Worm (Caenorhabditis elegans) whole organism, young adult: ENCODE results near the gene F41G3.3.

Source experiments
- T26A5.8 ChIP-seq: sonication (generic microtip); optimal IDR thresholded peaks from 2 replicates; lab custom pipeline; 2016; ENCODE audit warnings: missing genetic modification characterization, missing compliant biosample characterization
- ama-1 ChIP-seq, 3 experiments: fragments of 150-350 bp in 1 of 3; sonication (generic microtip) in 2 of 3; optimal IDR thresholded peaks; 2 replicates each; lab custom pipeline; 2014 to 2018; ENCODE audit warnings: missing biosample characterization in 2 of 3, missing genetic modification characterization in 2 of 3, missing genetic modification reagents in 2 of 3
- aptf-3 ChIP-seq: fragments of 200-800 bp; sonication (Bioruptor generic); IDR thresholded peaks from 2 replicates; pipeline ENCODE4 v1.3.6; 2022; ENCODE audit warnings: missing genetic modification characterization, missing compliant biosample characterization
- cebp-1 ChIP-seq, 2 experiments: fragments of 200-800 bp in 1 of 2; sonication (Bioruptor generic) in 1 of 2; sonication (generic microtip) in 1 of 2; IDR thresholded peaks in 1 of 2; optimal IDR thresholded peaks in 1 of 2; 2 replicates each; pipeline versions ENCODE4 v1.3.6 to Lab custom; 2017 to 2022; ENCODE audit warnings: missing compliant biosample characterization in 2 of 2, missing genetic modification characterization in 2 of 2, mild to moderate bottlenecking in 1 of 2, missing genetic modification reagents in 1 of 2, moderate library complexity in 1 of 2
- cebp-2 ChIP-seq: fragments of 200-800 bp; sonication (Bioruptor generic); IDR thresholded peaks from 2 replicates; pipeline ENCODE4 v1.3.6; 2022; ENCODE audit warnings: missing genetic modification characterization, missing compliant biosample characterization
- dox-1 ChIP-seq: fragments of 200-800 bp; sonication (Bioruptor generic); IDR thresholded peaks from 2 replicates; pipeline ENCODE4 v1.3.6; 2022; ENCODE audit warnings: missing genetic modification reagents, missing genetic modification characterization, missing compliant biosample characterization
- egrh-3 ChIP-seq: fragments of 200-800 bp; sonication (Bioruptor generic); IDR thresholded peaks from 2 replicates; pipeline ENCODE4 v1.3.6; 2022; ENCODE audit warnings: missing genetic modification reagents, missing genetic modification characterization, missing compliant biosample characterization
- fkh-3 ChIP-seq: sonication (generic microtip); optimal IDR thresholded peaks from 2 replicates; lab custom pipeline; 2016; ENCODE audit warnings: mild to moderate bottlenecking, missing genetic modification characterization, missing compliant biosample characterization
- hrde-1 ChIP-seq: sonication (generic microtip); optimal IDR thresholded peaks from 2 replicates; lab custom pipeline; 2016; ENCODE audit warnings: missing genetic modification characterization, mild to moderate bottlenecking, missing compliant biosample characterization, moderate library complexity, missing genotype, missing genetic modification reagents, borderline replicate concordance
- lsl-1 ChIP-seq: fragments of 200-800 bp; sonication (Bioruptor generic); optimal IDR thresholded peaks from 2 replicates; lab custom pipeline; 2018; ENCODE audit warnings: mild to moderate bottlenecking, missing genetic modification characterization, moderate library complexity, missing compliant biosample characterization
- unc-130 ChIP-seq: sonication (generic microtip); optimal IDR thresholded peaks from 2 replicates; lab custom pipeline; 2016; ENCODE audit warnings: missing genetic modification reagents, missing genetic modification characterization, missing compliant biosample characterization
- ztf-3 ChIP-seq: fragments of 200-800 bp; sonication (Bioruptor generic); optimal IDR thresholded peaks from 2 replicates; lab custom pipeline; 2018; ENCODE audit warnings: mild to moderate bottlenecking, missing genetic modification characterization, missing compliant biosample characterization

ce11 chrII:6712177-6712981 is 44.0 kb upstream of the F41G3.3 start, which contains the start of the genes dpy-10 and T14B4.19:
- TF ChIP-seq cebp-2 (GFP tag; lab: Robert Waterston, UW) (no peak), ama-1 (optimal IDR thresholded peaks at IDR 0.05; lab: Kevin White, UChicago) (no peak), ama-1 (GFP tag; optimal IDR thresholded peaks at IDR 0.05; lab: Kevin White, UChicago) (no peak), fkh-3 (tag; lab: Kevin White, UChicago) (no peak), hrde-1 (tag; lab: Kevin White, UChicago) (no peak), dox-1 (GFP tag; lab: Robert Waterston, UW) (no peak), T26A5.8 (tag; lab: Kevin White, UChicago) (no peak), cebp-1 (GFP tag; IDR thresholded peaks at IDR 0.05; lab: Robert Waterston, UW) (no peak), cebp-1 (tag; optimal IDR thresholded peaks at IDR 0.05; lab: Kevin White, UChicago) (no peak), unc-130 (GFP tag; lab: Kevin White, UChicago) (no peak), egrh-3 (GFP tag; lab: Robert Waterston, UW) (no peak), aptf-3 (GFP tag; lab: Robert Waterston, UW) (no peak), lsl-1 (GFP tag; lab: Kevin White, UChicago) (no peak), ztf-3 (GFP tag; lab: Kevin White, UChicago) (no peak)
